Worm (Caenorhabditis elegans) whole organism, L3 larva: Measurements from ENCODE around the gene sri-31.
A peak's percentile ranks its signal among the peaks of the same experiment; 100 is the strongest.

Source experiments
- R02D3.7 ChIP-seq: fragments of 150-350 bp; optimal IDR thresholded peaks from 2 replicates; lab custom pipeline; 2014; ENCODE audit warnings: missing biosample characterization, missing genetic modification characterization
- ZK546.5 ChIP-seq: sonication (generic microtip); optimal IDR thresholded peaks from 2 replicates; lab custom pipeline; 2017; ENCODE audit warnings: missing biosample characterization, missing genetic modification characterization
- aly-2 ChIP-seq: fragments of 150-350 bp; optimal IDR thresholded peaks from 2 replicates; lab custom pipeline; 2014; ENCODE audit warnings: missing biosample characterization, missing genetic modification characterization
- ama-1 ChIP-seq: fragments of 150-350 bp; optimal IDR thresholded peaks from 2 replicates; lab custom pipeline; 2018
- ceh-16 ChIP-seq: sonication (generic microtip); optimal IDR thresholded peaks from 2 replicates; lab custom pipeline; 2017; ENCODE audit warnings: missing biosample characterization, missing genetic modification characterization
- ceh-28 ChIP-seq: fragments of 150-350 bp; optimal IDR thresholded peaks from 2 replicates; lab custom pipeline; 2014; ENCODE audit warnings: missing biosample characterization, missing genetic modification reagents, missing genetic modification characterization
- ceh-82 ChIP-seq: fragments of 150-350 bp; optimal IDR thresholded peaks from 2 replicates; lab custom pipeline; 2014; ENCODE audit warnings: missing biosample characterization, missing genetic modification characterization
- ceh-9 ChIP-seq: sonication (generic microtip); optimal IDR thresholded peaks from 2 replicates; lab custom pipeline; 2018; ENCODE audit warnings: missing biosample characterization, missing genetic modification characterization
- egl-27 ChIP-seq: sonication (generic microtip); optimal IDR thresholded peaks from 4 replicates; lab custom pipeline; 2017; ENCODE audit warnings: missing biosample characterization, missing genetic modification reagents, missing genetic modification characterization
- egl-5 ChIP-seq: fragments of 150-350 bp; optimal IDR thresholded peaks from 2 replicates; lab custom pipeline; 2017; ENCODE audit warnings: missing biosample characterization, missing genetic modification reagents, missing genetic modification characterization, inconsistent platforms
- elt-1 ChIP-seq: fragments of 150-350 bp; optimal IDR thresholded peaks from 2 replicates; lab custom pipeline; 2014; ENCODE audit warnings: missing biosample characterization, missing genetic modification characterization
- elt-2 ChIP-seq: sonication (generic microtip); optimal IDR thresholded peaks from 2 replicates; lab custom pipeline; 2016; ENCODE audit warnings: missing genetic modification reagents, mild to moderate bottlenecking, missing genetic modification characterization, missing compliant biosample characterization
- elt-3 ChIP-seq, 3 experiments: fragments of 150-350 bp in 1 of 3; sonication (generic microtip) in 2 of 3; optimal IDR thresholded peaks; 2 replicates in 2 of 3; 4 replicates in 1 of 3; lab custom pipeline; 2014 to 2017; ENCODE audit warnings: missing biosample characterization in 3 of 3, missing genetic modification characterization in 3 of 3
- eor-1 ChIP-seq, 2 experiments: fragments of 150-350 bp; optimal IDR thresholded peaks; 2 replicates each; lab custom pipeline; 2014 to 2018; ENCODE audit warnings: missing biosample characterization in 2 of 2, missing genetic modification characterization in 2 of 2
- fkh-10 ChIP-seq: sonication (generic microtip); optimal IDR thresholded peaks from 2 replicates; lab custom pipeline; 2017; ENCODE audit warnings: missing biosample characterization, missing genetic modification reagents, missing genetic modification characterization
- fkh-2 ChIP-seq: fragments of 150-350 bp; optimal IDR thresholded peaks from 2 replicates; lab custom pipeline; 2014; ENCODE audit warnings: missing biosample characterization, missing genetic modification reagents, missing genetic modification characterization
- fos-1 ChIP-seq: fragments of 150-350 bp; optimal IDR thresholded peaks from 2 replicates; lab custom pipeline; 2014; ENCODE audit warnings: missing biosample characterization, missing genetic modification characterization
- hmg-11 ChIP-seq: sonication (generic microtip); optimal IDR thresholded peaks from 2 replicates; lab custom pipeline; 2016; ENCODE audit warnings: missing genetic modification characterization, missing compliant biosample characterization
- jun-1 ChIP-seq: fragments of 150-350 bp; optimal IDR thresholded peaks from 2 replicates; lab custom pipeline; 2014; ENCODE audit warnings: missing biosample characterization, missing genetic modification reagents, missing genetic modification characterization
- lin-15B ChIP-seq: fragments of 150-350 bp; optimal IDR thresholded peaks from 2 replicates; lab custom pipeline; 2014; ENCODE audit warnings: missing biosample characterization, missing genetic modification characterization
- lin-39 ChIP-seq: fragments of 150-350 bp; optimal IDR thresholded peaks from 2 replicates; lab custom pipeline; 2018; ENCODE audit warnings: missing biosample characterization, missing genetic modification reagents, missing genetic modification characterization
- lsy-12 ChIP-seq: sonication (generic microtip); optimal IDR thresholded peaks from 2 replicates; lab custom pipeline; 2016; ENCODE audit warnings: mild to moderate bottlenecking, missing genetic modification characterization, missing compliant biosample characterization
- mml-1 ChIP-seq: fragments of 150-350 bp; sonication (generic microtip); optimal IDR thresholded peaks from 3 replicates; lab custom pipeline; 2014; ENCODE audit warnings: missing biosample characterization, missing genetic modification characterization
- nfya-1 ChIP-seq: sonication (generic microtip); optimal IDR thresholded peaks from 2 replicates; lab custom pipeline; 2017; ENCODE audit warnings: missing genetic modification characterization, mild to moderate bottlenecking, missing compliant biosample characterization, antibody characterized with exemption, moderate library complexity; ENCODE audit not compliant: insufficient read depth
- nhr-11 ChIP-seq: fragments of 150-350 bp; optimal IDR thresholded peaks from 2 replicates; lab custom pipeline; 2014; ENCODE audit warnings: missing biosample characterization, missing genetic modification characterization
- nhr-12 ChIP-seq: fragments of 150-350 bp; optimal IDR thresholded peaks from 2 replicates; lab custom pipeline; 2014; ENCODE audit warnings: missing biosample characterization, missing genetic modification characterization
- nhr-23 ChIP-seq: fragments of 150-350 bp; optimal IDR thresholded peaks from 2 replicates; lab custom pipeline; 2014; ENCODE audit warnings: missing biosample characterization, missing genetic modification reagents, missing genetic modification characterization
- nhr-237 ChIP-seq: fragments of 150-350 bp; optimal IDR thresholded peaks from 2 replicates; lab custom pipeline; 2014; ENCODE audit warnings: missing biosample characterization, missing genetic modification characterization
- nhr-25 ChIP-seq: sonication (generic microtip); optimal IDR thresholded peaks from 2 replicates; lab custom pipeline; 2017; ENCODE audit warnings: missing biosample characterization, missing genetic modification characterization
- nhr-28 ChIP-seq: fragments of 150-350 bp; optimal IDR thresholded peaks from 2 replicates; lab custom pipeline; 2014; ENCODE audit warnings: missing biosample characterization, missing genetic modification characterization
- nhr-43 ChIP-seq: sonication (generic microtip); optimal IDR thresholded peaks from 2 replicates; lab custom pipeline; 2016; ENCODE audit warnings: mild to moderate bottlenecking, missing genetic modification characterization, missing compliant biosample characterization; ENCODE audit not compliant: poor library complexity, severe bottlenecking
- nhr-67 ChIP-seq: fragments of 150-350 bp; optimal IDR thresholded peaks from 2 replicates; lab custom pipeline; 2014; ENCODE audit warnings: missing biosample characterization, missing genetic modification characterization
- nhr-76 ChIP-seq: fragments of 150-350 bp; sonication (generic microtip); optimal IDR thresholded peaks from 5 replicates; lab custom pipeline; 2014; ENCODE audit warnings: missing biosample characterization, missing genetic modification characterization
- nhr-77 ChIP-seq: fragments of 150-350 bp; optimal IDR thresholded peaks from 2 replicates; lab custom pipeline; 2014; ENCODE audit warnings: missing biosample characterization, missing genetic modification characterization
- pha-4 ChIP-seq: fragments of 150-350 bp; optimal IDR thresholded peaks from 2 replicates; lab custom pipeline; 2014; ENCODE audit warnings: missing biosample characterization, missing genetic modification reagents, missing genetic modification characterization
- pqm-1 ChIP-seq: fragments of 150-350 bp; optimal IDR thresholded peaks from 2 replicates; lab custom pipeline; 2017; ENCODE audit warnings: missing biosample characterization, missing genetic modification characterization, inconsistent platforms
- sea-2 ChIP-seq: fragments of 150-350 bp; sonication (generic microtip); optimal IDR thresholded peaks from 4 replicates; lab custom pipeline; 2014; ENCODE audit warnings: missing biosample characterization, missing genetic modification reagents, missing genetic modification characterization
- skn-1 ChIP-seq: fragments of 150-350 bp; optimal IDR thresholded peaks from 2 replicates; lab custom pipeline; 2014; ENCODE audit warnings: missing biosample characterization, missing genetic modification characterization
- snpc-4 ChIP-seq: fragments of 150-350 bp; optimal IDR thresholded peaks from 2 replicates; lab custom pipeline; 2014; ENCODE audit warnings: missing biosample characterization, missing genetic modification characterization
- tbx-2 ChIP-seq: sonication (generic microtip); optimal IDR thresholded peaks from 2 replicates; lab custom pipeline; 2016; ENCODE audit warnings: mild to moderate bottlenecking, missing genetic modification characterization, missing compliant biosample characterization
- unc-39 ChIP-seq: sonication (generic microtip); optimal IDR thresholded peaks from 4 replicates; lab custom pipeline; 2017; ENCODE audit warnings: missing biosample characterization, missing genetic modification characterization
- unc-62 ChIP-seq: fragments of 150-350 bp; sonication (generic microtip); optimal IDR thresholded peaks from 4 replicates; lab custom pipeline; 2014; ENCODE audit warnings: missing biosample characterization, missing genetic modification reagents, missing genetic modification characterization
- zag-1 ChIP-seq: fragments of 150-350 bp; optimal IDR thresholded peaks from 2 replicates; lab custom pipeline; 2014; ENCODE audit warnings: missing biosample characterization, missing genetic modification characterization
- ztf-11 ChIP-seq: fragments of 150-350 bp; optimal IDR thresholded peaks from 2 replicates; lab custom pipeline; 2014; ENCODE audit warnings: missing biosample characterization, missing genetic modification characterization
- ztf-4 ChIP-seq: fragments of 150-350 bp; optimal IDR thresholded peaks from 2 replicates; lab custom pipeline; 2014; ENCODE audit warnings: missing biosample characterization, missing genetic modification characterization

Gene sri-31

ce11 chrII:3068646-3069045 is 17.8 kb downstream of the sri-31 start:
- TF ChIP-seq tbx-2 (tag; lab: Kevin White, UChicago) (no peak), ceh-28 (peak; percentile 74)

ce11 chrII:3070182-3070581 is 19.4 kb downstream of the sri-31 start:
- TF ChIP-seq jun-1 (no peak), ceh-9 (tag; lab: Kevin White, UChicago) (no peak), ceh-28 (peak; percentile 97), nhr-28 (tag; lab: Kevin White, UChicago) (no peak), nhr-67 (tag; lab: Kevin White, UChicago) (no peak), lsy-12 (tag; lab: Kevin White, UChicago) (no peak)

- TF ChIP-seq ama-1 (no peak), ceh-28 (peak; percentile 34), tbx-2 (tag; lab: Kevin White, UChicago) (no peak), zag-1 (tag; lab: Kevin White, UChicago) (no peak), elt-3 (tag; optimal IDR thresholded peaks at IDR 0.05; lab: Kevin White, UChicago) (no peak), lin-15B (no peak)
- TF ChIP-seq, all 47 proteins: peak for 1
These were observed 20.4 kb downstream of the sri-31 start, which contains the start of gene Y25C1A.7 for ce11 chrII:3071012-3071749. Gene Y25C1A.7, minus strand, starts transcription at chrII:3071062.

ce11 chrII:3076915-3077314 is 26.1 kb downstream of the sri-31 start, which contains the start of gene Y25C1A.8:
Gene Y25C1A.8, minus strand, starts transcription at chrII:3076959.
- peak; percentile 23 for TF ChIP-seq fos-1 (tag; lab: Kevin White, UChicago)
- peak; percentile 62 for TF ChIP-seq fkh-10 (GFP tag; lab: Kevin White, UChicago)
- no peak for TF ChIP-seq nhr-28 (tag; lab: Kevin White, UChicago)
- TF ChIP-seq nhr-43 (tag; lab: Kevin White, UChicago): peak; percentile 95
- peak; percentile 20 for TF ChIP-seq ama-1
- TF ChIP-seq unc-39 (tag; lab: Kevin White, UChicago): no peak
- peak; percentile 89 for TF ChIP-seq lin-39 (tag; lab: Kevin White, UChicago)
- TF ChIP-seq snpc-4 (tag; lab: Kevin White, UChicago): peak; percentile 85
- TF ChIP-seq nhr-25: peak; percentile 80
- TF ChIP-seq elt-3 (tag; optimal IDR thresholded peaks at IDR 0.05; lab: Kevin White, UChicago): peak in 1 of 3 experiments; percentile 32
- peak; percentile 76 for TF ChIP-seq lin-15B
- TF ChIP-seq mml-1 (tag; lab: Kevin White, UChicago): no peak
- TF ChIP-seq nfya-1 (tag; lab: Kevin White, UChicago): peak; percentile 96
- peak; percentile 82 for TF ChIP-seq aly-2
- TF ChIP-seq nhr-77 (tag; lab: Kevin White, UChicago): peak; percentile 41
- peak; percentile 86 for TF ChIP-seq ceh-28
- TF ChIP-seq ceh-16 (tag; lab: Kevin White, UChicago): no peak
- peak; percentile 32 for TF ChIP-seq pqm-1 (tag; lab: Kevin White, UChicago)
- peak; percentile 17 for TF ChIP-seq ZK546.5 (tag; lab: Kevin White, UChicago)
- TF ChIP-seq pha-4 (tag; lab: Kevin White, UChicago): peak; percentile 88
- peak; percentile 71 for TF ChIP-seq elt-1 (tag; lab: Kevin White, UChicago)
- TF ChIP-seq nhr-11 (tag; lab: Kevin White, UChicago): no peak
- TF ChIP-seq skn-1: peak; percentile 83
- TF ChIP-seq tbx-2 (tag; lab: Kevin White, UChicago): peak; percentile 87
- TF ChIP-seq nhr-67 (tag; lab: Kevin White, UChicago): no peak
- no peak for TF ChIP-seq nhr-237
- peak; percentile 94 for TF ChIP-seq jun-1
- TF ChIP-seq zag-1 (tag; lab: Kevin White, UChicago): no peak
- TF ChIP-seq fkh-2 (tag; lab: Kevin White, UChicago): peak; percentile 35
- peak; percentile 87 for TF ChIP-seq egl-5 (tag; lab: Kevin White, UChicago)
- no peak for TF ChIP-seq sea-2 (GFP tag; lab: Kevin White, UChicago)
- no peak for TF ChIP-seq ceh-9 (tag; lab: Kevin White, UChicago)
- peak; percentile 91 for TF ChIP-seq hmg-11
- peak; percentile 83 for TF ChIP-seq R02D3.7 (tag; lab: Kevin White, UChicago)
- no peak for TF ChIP-seq unc-62 (GFP tag; lab: Kevin White, UChicago)
- peak; percentile 89 for TF ChIP-seq ceh-82 (tag; lab: Kevin White, UChicago)
- no peak for TF ChIP-seq eor-1 (tag; optimal IDR thresholded peaks at IDR 0.05; lab: Kevin White, UChicago)
- TF ChIP-seq ztf-11: no peak
- peak; percentile 89 for TF ChIP-seq nhr-23
- TF ChIP-seq lsy-12 (tag; lab: Kevin White, UChicago): peak; percentile 90
- TF ChIP-seq egl-27 (tag; lab: Kevin White, UChicago): no peak
- peak; percentile 75 for TF ChIP-seq elt-2
- no peak for TF ChIP-seq nhr-12 (tag; lab: Kevin White, UChicago)
- TF ChIP-seq ztf-4 (tag; lab: Kevin White, UChicago): no peak
- no peak for TF ChIP-seq nhr-76 (tag; lab: Kevin White, UChicago)
